Worm (Caenorhabditis elegans) whole organism, L2 larva: ENCODE measurements around the gene T09F5.10.

Experiments used
- C34F6.9 ChIP-seq: fragments of 150-350 bp; optimal IDR thresholded peaks from 2 replicates; lab custom pipeline; 2014; ENCODE audit warnings: missing biosample characterization, missing genetic modification characterization
- F13H6.1 ChIP-seq: sonication (generic microtip); optimal IDR thresholded peaks from 2 replicates; lab custom pipeline; 2016; ENCODE audit warnings: missing genetic modification characterization, missing compliant biosample characterization
- R02D3.7 ChIP-seq: fragments of 150-350 bp; optimal IDR thresholded peaks from 2 replicates; lab custom pipeline; 2014; ENCODE audit warnings: missing biosample characterization, missing genetic modification characterization
- Y55F3AM.14 ChIP-seq: fragments of 200-800 bp; sonication (Bioruptor generic); optimal IDR thresholded peaks from 2 replicates; lab custom pipeline; 2018; ENCODE audit warnings: mild to moderate bottlenecking, missing genetic modification characterization, missing compliant biosample characterization
- ZK546.5 ChIP-seq: sonication (generic microtip); optimal IDR thresholded peaks from 2 replicates; lab custom pipeline; 2017; ENCODE audit warnings: missing biosample characterization, missing genetic modification characterization
- alr-1 ChIP-seq: fragments of 150-350 bp; optimal IDR thresholded peaks from 2 replicates; lab custom pipeline; 2014; ENCODE audit warnings: missing biosample characterization, missing genetic modification characterization
- aly-2 ChIP-seq: fragments of 150-350 bp; optimal IDR thresholded peaks from 2 replicates; lab custom pipeline; 2014; ENCODE audit warnings: missing biosample characterization, missing genetic modification characterization
- ama-1 ChIP-seq: fragments of 150-350 bp; optimal IDR thresholded peaks from 2 replicates; lab custom pipeline; 2018; ENCODE audit warnings: inconsistent platforms
- blmp-1 ChIP-seq: sonication (generic microtip); optimal IDR thresholded peaks from 2 replicates; lab custom pipeline; 2017; ENCODE audit warnings: missing genetic modification characterization, mild to moderate bottlenecking, missing compliant biosample characterization, antibody characterized with exemption, moderate library complexity; ENCODE audit not compliant: insufficient read depth
- ceh-16 ChIP-seq: fragments of 150-350 bp; optimal IDR thresholded peaks from 2 replicates; lab custom pipeline; 2014; ENCODE audit warnings: missing biosample characterization, missing genetic modification characterization
- crh-2 ChIP-seq: sonication (generic microtip); optimal IDR thresholded peaks from 2 replicates; lab custom pipeline; 2017; ENCODE audit warnings: missing biosample characterization, missing genetic modification characterization
- dmd-4 ChIP-seq: sonication (generic microtip); optimal IDR thresholded peaks from 2 replicates; lab custom pipeline; 2017; ENCODE audit warnings: missing biosample characterization, missing genetic modification characterization
- egl-27 ChIP-seq: sonication (generic microtip); optimal IDR thresholded peaks from 3 replicates; lab custom pipeline; 2017; ENCODE audit warnings: missing biosample characterization, missing genetic modification reagents, missing genetic modification characterization
- elt-1 ChIP-seq: fragments of 150-350 bp; optimal IDR thresholded peaks from 2 replicates; lab custom pipeline; 2014; ENCODE audit warnings: missing biosample characterization, missing genetic modification characterization
- elt-3 ChIP-seq: sonication (generic microtip); optimal IDR thresholded peaks from 2 replicates; lab custom pipeline; 2017; ENCODE audit warnings: missing biosample characterization, missing genetic modification characterization
- fos-1 ChIP-seq: fragments of 150-350 bp; optimal IDR thresholded peaks from 2 replicates; lab custom pipeline; 2014; ENCODE audit warnings: missing biosample characterization, missing genetic modification characterization
- gmeb-1 ChIP-seq: fragments of 150-350 bp; optimal IDR thresholded peaks from 2 replicates; lab custom pipeline; 2014; ENCODE audit warnings: missing biosample characterization, missing genetic modification characterization
- lin-11 ChIP-seq: fragments of 150-350 bp; sonication (generic microtip); optimal IDR thresholded peaks from 2 replicates; lab custom pipeline; 2014; ENCODE audit warnings: missing biosample characterization, missing genetic modification characterization, inconsistent platforms, mixed read lengths
- lin-13 ChIP-seq: fragments of 150-350 bp; optimal IDR thresholded peaks from 2 replicates; lab custom pipeline; 2014; ENCODE audit warnings: missing biosample characterization, missing genetic modification reagents, missing genetic modification characterization
- lsy-2 ChIP-seq, 2 experiments: fragments of 150-350 bp in 1 of 2; sonication (generic microtip) in 1 of 2; optimal IDR thresholded peaks; 2 replicates each; lab custom pipeline; 2014 to 2017; ENCODE audit warnings: missing biosample characterization in 2 of 2, missing genetic modification characterization in 2 of 2
- mab-5 ChIP-seq: fragments of 150-350 bp; optimal IDR thresholded peaks from 2 replicates; lab custom pipeline; 2014; ENCODE audit warnings: missing biosample characterization, missing genetic modification characterization
- nhr-10 ChIP-seq: sonication (generic microtip); optimal IDR thresholded peaks from 2 replicates; lab custom pipeline; 2017; ENCODE audit warnings: missing biosample characterization, missing genetic modification characterization
- nhr-11 ChIP-seq: fragments of 150-350 bp; optimal IDR thresholded peaks from 2 replicates; lab custom pipeline; 2014; ENCODE audit warnings: missing biosample characterization, missing genetic modification characterization
- nhr-12 ChIP-seq: fragments of 150-350 bp; optimal IDR thresholded peaks from 2 replicates; lab custom pipeline; 2014; ENCODE audit warnings: missing biosample characterization, missing genetic modification characterization
- nhr-129 ChIP-seq: fragments of 150-350 bp; optimal IDR thresholded peaks from 2 replicates; lab custom pipeline; 2014; ENCODE audit warnings: missing biosample characterization, missing genetic modification characterization
- nhr-21 ChIP-seq: fragments of 150-350 bp; optimal IDR thresholded peaks from 2 replicates; lab custom pipeline; 2014; ENCODE audit warnings: missing biosample characterization, missing genetic modification characterization
- nhr-77 ChIP-seq: fragments of 150-350 bp; optimal IDR thresholded peaks from 2 replicates; lab custom pipeline; 2014; ENCODE audit warnings: missing biosample characterization, missing genetic modification characterization
- peb-1 ChIP-seq: fragments of 150-350 bp; optimal IDR thresholded peaks from 2 replicates; lab custom pipeline; 2014; ENCODE audit warnings: missing biosample characterization, missing genetic modification characterization
- sem-4 ChIP-seq: fragments of 150-350 bp; optimal IDR thresholded peaks from 2 replicates; lab custom pipeline; 2014; ENCODE audit warnings: missing biosample characterization, missing genetic modification reagents, missing genetic modification characterization
- skn-1 ChIP-seq: sonication (generic microtip); optimal IDR thresholded peaks from 2 replicates; lab custom pipeline; 2017; ENCODE audit warnings: missing biosample characterization, missing genetic modification characterization
- sma-3 ChIP-seq: sonication (generic microtip); optimal IDR thresholded peaks from 2 replicates; lab custom pipeline; 2016; ENCODE audit warnings: missing genetic modification reagents, missing genetic modification characterization, missing compliant biosample characterization
- sma-9 ChIP-seq, 2 experiments: fragments of 150-350 bp in 1 of 2; sonication (generic microtip) in 1 of 2; optimal IDR thresholded peaks; 2 replicates each; lab custom pipeline; 2014 to 2016; ENCODE audit warnings: missing genetic modification characterization in 2 of 2, mild to moderate bottlenecking in 1 of 2, missing biosample characterization in 1 of 2, missing compliant biosample characterization in 1 of 2, missing genetic modification reagents in 1 of 2, moderate library complexity in 1 of 2
- snpc-4 ChIP-seq: fragments of 150-350 bp; optimal IDR thresholded peaks from 2 replicates; lab custom pipeline; 2014; ENCODE audit warnings: missing biosample characterization, missing genetic modification characterization
- unc-55 ChIP-seq: fragments of 150-350 bp; sonication (generic microtip); optimal IDR thresholded peaks from 3 replicates; lab custom pipeline; 2014; ENCODE audit warnings: missing biosample characterization, missing genetic modification reagents, missing genetic modification characterization
- unc-62 ChIP-seq: fragments of 150-350 bp; optimal IDR thresholded peaks from 2 replicates; lab custom pipeline; 2014; ENCODE audit warnings: missing biosample characterization, missing genetic modification reagents, missing genetic modification characterization
- ztf-11 ChIP-seq: sonication (generic microtip); optimal IDR thresholded peaks from 2 replicates; lab custom pipeline; 2017; ENCODE audit warnings: missing biosample characterization, missing genetic modification characterization
- ztf-4 ChIP-seq: fragments of 150-350 bp; optimal IDR thresholded peaks from 2 replicates; lab custom pipeline; 2014; ENCODE audit warnings: missing biosample characterization, missing genetic modification characterization

Gene T09F5.10

ce11 chrV:15189567-15189966 is 9.7 kb downstream of the T09F5.10 start, which contains the start of gene cyn-3 (continued):
- TF ChIP-seq alr-1 (tag; lab: Kevin White, UChicago) (no peak), sma-3 (GFP tag; lab: Kevin White, UChicago) (peak; percentile 87), blmp-1 (peak; percentile 78), aly-2 (tag; lab: Kevin White, UChicago) (no peak), peb-1 (tag; lab: Kevin White, UChicago) (no peak), ZK546.5 (tag; lab: Kevin White, UChicago) (peak; percentile 30), nhr-10 (tag; lab: Kevin White, UChicago) (no peak), skn-1 (tag; lab: Kevin White, UChicago) (no peak), lsy-2 (tag; optimal IDR thresholded peaks at IDR 0.05; lab: Kevin White, UChicago) (peak; percentile 82 to 93), Y55F3AM.14 (GFP tag; lab: Kevin White, UChicago) (no peak), sma-9 (GFP tag; optimal IDR thresholded peaks at IDR 0.05; lab: Kevin White, UChicago) (peak; percentile 90), sma-9 (tag; optimal IDR thresholded peaks at IDR 0.05; lab: Kevin White, UChicago) (no peak), dmd-4 (tag; lab: Kevin White, UChicago) (no peak), fos-1 (peak; percentile 76), elt-3 (no peak), nhr-11 (tag; lab: Kevin White, UChicago) (no peak), F13H6.1 (tag; lab: Kevin White, UChicago) (peak; percentile 85), nhr-21 (tag; lab: Kevin White, UChicago) (peak; percentile 85), snpc-4 (tag; lab: Kevin White, UChicago) (peak; percentile 87), nhr-12 (tag; lab: Kevin White, UChicago) (no peak), lin-11 (tag; lab: Kevin White, UChicago) (peak; percentile 91), ama-1 (peak; percentile 85)

- no peak for TF ChIP-seq alr-1 (tag; lab: Kevin White, UChicago)
- peak; percentile 56 for TF ChIP-seq egl-27 (tag; lab: Kevin White, UChicago)
- TF ChIP-seq Y55F3AM.14 (GFP tag; lab: Kevin White, UChicago) = peak; percentile 77
- TF ChIP-seq lin-11 (tag; lab: Kevin White, UChicago) = peak; percentile 66
- TF ChIP-seq blmp-1 = peak; percentile 32
- peak; percentile 82 for TF ChIP-seq crh-2 (tag; lab: Kevin White, UChicago)
- TF ChIP-seq sma-9 (GFP tag; optimal IDR thresholded peaks at IDR 0.05; lab: Kevin White, UChicago) = peak; percentile 83
- no peak for TF ChIP-seq sma-9 (tag; optimal IDR thresholded peaks at IDR 0.05; lab: Kevin White, UChicago)
- peak; percentile 88 for TF ChIP-seq nhr-129
- TF ChIP-seq gmeb-1 = peak; percentile 76
- TF ChIP-seq lin-13 = peak; percentile 76
- peak; percentile 62 for TF ChIP-seq C34F6.9 (tag; lab: Kevin White, UChicago)
- TF ChIP-seq unc-55 (GFP tag; lab: Kevin White, UChicago) = peak; percentile 73
- TF ChIP-seq ztf-4 (tag; lab: Kevin White, UChicago) = peak; percentile 70
- TF ChIP-seq R02D3.7 = no peak
- no peak for TF ChIP-seq peb-1 (tag; lab: Kevin White, UChicago)
- peak; percentile 67 for TF ChIP-seq fos-1
- TF ChIP-seq nhr-21 (tag; lab: Kevin White, UChicago) = peak; percentile 81
- TF ChIP-seq sem-4 (tag; lab: Kevin White, UChicago) = peak; percentile 75
- TF ChIP-seq mab-5 (tag; lab: Kevin White, UChicago) = peak; percentile 2
- TF ChIP-seq nhr-77 (tag; lab: Kevin White, UChicago) = no peak
- no peak for TF ChIP-seq elt-3
- TF ChIP-seq ama-1 = peak; percentile 89
- peak; percentile 25 to 63 for TF ChIP-seq lsy-2 (tag; optimal IDR thresholded peaks at IDR 0.05; lab: Kevin White, UChicago)
- TF ChIP-seq F13H6.1 (tag; lab: Kevin White, UChicago) = peak; percentile 69
- peak; percentile 55 for TF ChIP-seq snpc-4 (tag; lab: Kevin White, UChicago)
- no peak for TF ChIP-seq unc-62 (GFP tag; lab: Kevin White, UChicago)
- peak; percentile 80 for TF ChIP-seq sma-3 (GFP tag; lab: Kevin White, UChicago)
- TF ChIP-seq ceh-16 (tag; lab: Kevin White, UChicago) = peak; percentile 33
Observed at ce11 chrV:15190903-15191302, 11.0 kb downstream of the T09F5.10 start, which contains the start of gene Y75B12B.11. Gene Y75B12B.11, plus strand, starts transcription at chrV:15191296.

ce11 chrV:15191971-15192370 is 12.1 kb downstream of the T09F5.10 start:
- TF ChIP-seq nhr-77 (tag; lab: Kevin White, UChicago) (no peak), elt-1 (tag; lab: Kevin White, UChicago) (no peak), ztf-4 (tag; lab: Kevin White, UChicago) (no peak), nhr-10 (tag; lab: Kevin White, UChicago) (no peak), ztf-11 (no peak), nhr-11 (tag; lab: Kevin White, UChicago) (no peak), Y55F3AM.14 (GFP tag; lab: Kevin White, UChicago) (no peak), skn-1 (tag; lab: Kevin White, UChicago) (no peak), ZK546.5 (tag; lab: Kevin White, UChicago) (no peak), elt-3 (no peak), lin-11 (tag; lab: Kevin White, UChicago) (no peak), ceh-16 (tag; lab: Kevin White, UChicago) (no peak)
